Fruit fly (Drosophila melanogaster): ENCODE data around the gene gcm2.

Gene gcm2

DNA sequence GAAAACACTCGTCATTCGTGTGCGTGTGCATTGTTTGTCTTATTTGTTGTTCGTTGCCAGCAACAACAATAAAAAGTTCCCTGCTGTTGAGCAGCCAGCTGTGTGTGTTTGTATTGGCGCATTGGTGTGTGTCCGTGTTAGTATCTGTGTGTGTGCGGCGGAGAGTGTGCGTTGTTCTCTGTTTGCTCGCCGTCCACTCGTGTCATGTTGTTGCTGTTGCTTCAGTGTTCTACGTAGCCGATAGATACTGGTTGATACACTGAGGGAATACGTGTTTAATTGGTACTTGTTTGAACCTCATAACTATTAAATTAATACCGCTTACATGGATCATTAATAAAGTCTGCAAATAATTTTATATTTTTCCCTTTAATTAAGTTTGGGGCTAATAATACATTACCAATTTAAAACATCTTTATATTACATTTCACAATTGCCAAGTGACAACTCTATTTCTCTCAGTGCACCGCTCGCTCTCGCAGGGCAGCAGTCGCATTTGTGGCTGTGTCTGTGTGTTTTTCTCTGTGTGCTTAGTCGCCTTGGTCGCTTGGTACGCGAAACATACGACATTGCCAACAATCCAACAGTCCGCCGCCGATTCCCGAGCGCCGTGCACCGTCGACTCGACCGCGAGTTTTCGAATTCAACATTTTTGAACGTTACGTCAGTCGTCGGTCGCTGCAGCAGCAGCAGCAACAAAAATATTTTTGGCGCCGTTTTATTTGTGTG is 39.8 kb upstream of the gcm2 start, which contains the start of gene brwl (continued):
- peak; percentile 45 for TF ChIP-seq BEAF-32 (GFP tag; optimal IDR thresholded peaks at IDR 0.05)
- peak; percentile 93 for TF ChIP-seq Doc2 (GFP tag; IDR thresholded peaks at IDR 0.05)
- TF ChIP-seq Sox100B (GFP tag; optimal IDR thresholded peaks at IDR 0.05): peak; percentile 99
- TF ChIP-seq ranshi (GFP tag; IDR thresholded peaks at IDR 0.05): peak; percentile 98
- peak; percentile 27; the same call in 1 of the 2 replicates for TF ChIP-seq amos (GFP tag; IDR thresholded peaks at IDR 0.05; ENCODE audit: partially characterized antibody)
- peak; percentile 95 for TF ChIP-seq kah (GFP tag; optimal IDR thresholded peaks at IDR 0.05)
- TF ChIP-seq run (tag; optimal IDR thresholded peaks at IDR 0.05): peak; percentile 98
- TF ChIP-seq Awh (GFP tag; IDR thresholded peaks at IDR 0.05): peak; percentile 98
- TF ChIP-seq hkb (optimal IDR thresholded peaks at IDR 0.05): no peak
- TF ChIP-seq hkb (GFP tag; IDR thresholded peaks at IDR 0.05): peak; percentile 99
- TF ChIP-seq prd (optimal IDR thresholded peaks at IDR 0.05): no peak
- peak; percentile 99 for TF ChIP-seq prd (GFP tag; IDR thresholded peaks at IDR 0.05)
- TF ChIP-seq mam (GFP tag; optimal IDR thresholded peaks at IDR 0.05): peak; percentile 98
- TF ChIP-seq CG6175 (GFP tag; IDR thresholded peaks at IDR 0.05): peak; percentile 94
- peak; percentile 72 for TF ChIP-seq stwl (tag; optimal IDR thresholded peaks at IDR 0.05)
- TF ChIP-seq dmrt11E (tag; optimal IDR thresholded peaks at IDR 0.05): peak; percentile 99
- peak; percentile 81 for TF ChIP-seq crol (GFP tag; IDR thresholded peaks at IDR 0.05)
- 0 out of 3 replicates have a peak, but pooled peaks have one; percentile 29 for TF ChIP-seq knrl (GFP tag; IDR thresholded peaks at IDR 0.05; ENCODE audit: partially characterized antibody)
- peak; percentile 98 for TF ChIP-seq wor (GFP tag; IDR thresholded peaks at IDR 0.05)
- peak; percentile 24 for TF ChIP-seq gfzf (GFP tag; optimal IDR thresholded peaks at IDR 0.05)
- TF ChIP-seq CG30431 (GFP tag; optimal IDR thresholded peaks at IDR 0.05): peak; percentile 98
- peak; percentile 97 for TF ChIP-seq trem (tag; optimal IDR thresholded peaks at IDR 0.05)
- peak; percentile 98 for TF ChIP-seq H15 (GFP tag; IDR thresholded peaks at IDR 0.05)
- peak; percentile 99 for TF ChIP-seq CG12769 (tag; optimal IDR thresholded peaks at IDR 0.05)
- peak; percentile 98 for TF ChIP-seq ci (GFP tag; IDR thresholded peaks at IDR 0.05)
- peak; percentile 99 for TF ChIP-seq Six4 (GFP tag; optimal IDR thresholded peaks at IDR 0.05)
- TF ChIP-seq tgo (GFP tag; IDR thresholded peaks at IDR 0.05): peak; percentile 99
- TF ChIP-seq tll (GFP tag; optimal IDR thresholded peaks at IDR 0.05): peak; percentile 52 to 89
- peak; percentile 83 for TF ChIP-seq CG3995 (GFP tag; optimal IDR thresholded peaks at IDR 0.05)
- TF ChIP-seq CG15073 (GFP tag; optimal IDR thresholded peaks at IDR 0.05): peak; percentile 88
- peak; percentile 69 for TF ChIP-seq CG9797 (GFP tag; optimal IDR thresholded peaks at IDR 0.05)
- TF ChIP-seq CG11723 (GFP tag; optimal IDR thresholded peaks at IDR 0.05): peak; percentile 97
- peak; percentile 98 for TF ChIP-seq jigr1 (GFP tag; IDR thresholded peaks at IDR 0.05)
- peak; percentile 99 for TF ChIP-seq CG17829 (tag; optimal IDR thresholded peaks at IDR 0.05)
- peak in 1 of 3 experiments; percentile 97 for TF ChIP-seq Stat92E (GFP tag; optimal IDR thresholded peaks at IDR 0.05)
- peak; percentile 98 for TF ChIP-seq B-H2 (GFP tag; optimal IDR thresholded peaks at IDR 0.05)
- TF ChIP-seq Ptx1 (GFP tag; IDR thresholded peaks at IDR 0.05): peak; percentile 99
- TF ChIP-seq CG14710 (tag; optimal IDR thresholded peaks at IDR 0.05): peak; percentile 98
- peak; percentile 97 for TF ChIP-seq crc (GFP tag; optimal IDR thresholded peaks at IDR 0.05)
- peak; percentile 99 for TF ChIP-seq CG10654 (GFP tag; optimal IDR thresholded peaks at IDR 0.05)
- peak; percentile 99 for TF ChIP-seq CG8924 (tag; optimal IDR thresholded peaks at IDR 0.05)
- TF ChIP-seq dmrt99B (tag; optimal IDR thresholded peaks at IDR 0.05): peak; percentile 99
- peak; percentile 96 for TF ChIP-seq otp (GFP tag; IDR thresholded peaks at IDR 0.05)
- peak; percentile 99 for TF ChIP-seq CG2120 (GFP tag; optimal IDR thresholded peaks at IDR 0.05)
- TF ChIP-seq lbe (GFP tag; optimal IDR thresholded peaks at IDR 0.05): peak; percentile 95
- TF ChIP-seq Mes4 (GFP tag; optimal IDR thresholded peaks at IDR 0.05): peak; percentile 98
- peak; percentile 98 for TF ChIP-seq CG4820 (GFP tag; optimal IDR thresholded peaks at IDR 0.05)
- TF ChIP-seq Tbp (GFP tag; optimal IDR thresholded peaks at IDR 0.05): no peak
- TF ChIP-seq disco-r (GFP tag; optimal IDR thresholded peaks at IDR 0.05): peak; percentile 96

Data from whole organism, embryonic.